Worm (Caenorhabditis elegans): Measurements from ENCODE around the gene wrn-1.
A peak's percentile ranks its signal among the peaks of the same experiment; 100 is the strongest.

The wrn-1 gene

DNA sequence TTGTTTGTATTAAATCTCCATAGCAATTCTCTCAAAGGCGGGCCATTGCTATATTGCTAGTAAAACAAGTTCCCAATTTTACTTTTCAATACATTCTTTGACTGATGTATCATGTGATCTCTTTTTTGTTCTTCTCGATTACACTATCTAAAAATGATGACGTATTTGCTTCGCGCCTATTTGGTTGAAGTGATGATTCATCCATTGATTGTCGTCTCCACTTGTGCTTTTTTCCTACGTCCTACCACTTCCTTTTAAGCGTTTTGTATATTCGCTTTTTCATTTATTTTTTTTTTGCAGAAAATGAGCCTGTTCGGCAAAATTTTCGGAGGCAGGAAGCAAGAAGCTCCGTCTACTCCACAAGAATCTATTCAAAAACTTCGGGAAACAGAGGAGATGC is 34.6 kb downstream of the wrn-1 start, which contains the start of gene vps-32.1 (continued):
- TF ChIP-seq nhr-10 (tag; optimal IDR thresholded peaks at IDR 0.05) (no peak), egl-43 (GFP tag; IDR thresholded peaks at IDR 0.05) (no peak), Y105C5A.15 (GFP tag; IDR thresholded peaks at IDR 0.05) (no peak), nhr-28 (tag; optimal IDR thresholded peaks at IDR 0.05) (no peak), nhr-6 (tag; optimal IDR thresholded peaks at IDR 0.05) (peak; percentile 1), ceh-28 (tag; optimal IDR thresholded peaks at IDR 0.05) (no peak), F37D6.2 (tag; optimal IDR thresholded peaks at IDR 0.05) (no peak), ZK337.2 (GFP tag; IDR thresholded peaks at IDR 0.05) (no peak), daf-16 (GFP tag; optimal IDR thresholded peaks at IDR 0.05) (no peak), daf-16 (tag; optimal IDR thresholded peaks at IDR 0.05) (peak; percentile 34), ceh-44 (GFP tag; IDR thresholded peaks at IDR 0.05) (no peak), dmd-6 (GFP tag; IDR thresholded peaks at IDR 0.05) (peak; percentile 30), lin-1 (GFP tag; IDR thresholded peaks at IDR 0.05) (no peak), pha-4 (GFP tag; IDR thresholded peaks at IDR 0.05) (no peak), pha-4 (tag; optimal IDR thresholded peaks at IDR 0.05) (no peak), ztf-7 (tag; optimal IDR thresholded peaks at IDR 0.05) (no peak), dmd-9 (GFP tag; IDR thresholded peaks at IDR 0.05) (0 out of 2 replicates have a peak, but pooled peaks have one; percentile 18), F10B5.3 (tag; optimal IDR thresholded peaks at IDR 0.05) (no peak)

ce11 chrII:6591000-6591399 is 36.2 kb downstream of the wrn-1 start:
- peak; percentile 47; the same call in 1 of the 2 replicates for TF ChIP-seq arid-1 (GFP tag; conservative IDR thresholded peaks at IDR 0.05)
- no peak for TF ChIP-seq egl-43 (GFP tag; IDR thresholded peaks at IDR 0.05)
- no peak for TF ChIP-seq nhr-111 (GFP tag; optimal IDR thresholded peaks at IDR 0.05)
- peak; percentile 30; the same call in 1 of the 2 replicates for TF ChIP-seq T26A8.4 (GFP tag; IDR thresholded peaks at IDR 0.05)
- TF ChIP-seq lin-38 (GFP tag; IDR thresholded peaks at IDR 0.05): peak; percentile 41
- TF ChIP-seq snpc-1.2 (GFP tag; IDR thresholded peaks at IDR 0.05): peak; percentile 8; the same call in 1 of the 2 replicates
- peak; percentile 50; the same call in 1 of the 2 replicates for TF ChIP-seq Y48G9A.11 (GFP tag; IDR thresholded peaks at IDR 0.05)
- no peak for TF ChIP-seq daf-16 (GFP tag; optimal IDR thresholded peaks at IDR 0.05)
- peak; percentile 19 for TF ChIP-seq daf-16 (tag; optimal IDR thresholded peaks at IDR 0.05)

DNA sequence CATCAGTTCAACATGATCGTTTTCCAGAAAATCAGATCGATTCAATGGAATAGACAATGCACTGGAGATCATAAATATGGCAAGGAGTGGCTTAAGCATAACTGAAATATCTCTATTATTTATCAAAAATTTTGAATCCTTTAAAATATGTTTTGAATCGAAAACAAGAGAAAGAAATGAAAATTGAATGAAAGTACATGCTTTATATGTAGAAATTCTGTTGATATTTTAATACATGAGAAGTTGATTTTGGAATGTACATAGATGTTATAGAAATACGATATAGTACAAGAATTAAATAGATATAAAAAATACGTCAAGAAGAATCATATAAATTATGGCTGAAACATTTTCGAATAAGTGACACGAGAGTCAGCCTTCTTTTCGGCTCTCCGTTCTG is 37.5 kb downstream of the wrn-1 start, which contains the start of gene C56C10.9:
Gene C56C10.9, minus strand, starts transcription at position 101 of the 400 bp plus-strand sequence.
- no peak for TF ChIP-seq nhr-111 (GFP tag; optimal IDR thresholded peaks at IDR 0.05)
- TF ChIP-seq daf-19 (GFP tag; conservative IDR thresholded peaks at IDR 0.05): no peak
- no peak for TF ChIP-seq Y75B8A.6 (GFP tag; IDR thresholded peaks at IDR 0.05)
- no peak for TF ChIP-seq ztf-7 (tag; optimal IDR thresholded peaks at IDR 0.05)
- TF ChIP-seq vab-7 (GFP tag; IDR thresholded peaks at IDR 0.05): no peak
- TF ChIP-seq nhr-25 (tag; optimal IDR thresholded peaks at IDR 0.05; ENCODE audit: borderline replicate concordance, insufficient read depth): no peak
- TF ChIP-seq sdz-12 (GFP tag; optimal IDR thresholded peaks at IDR 0.05): no peak
- no peak for TF ChIP-seq ZK546.5 (tag; optimal IDR thresholded peaks at IDR 0.05)
- TF ChIP-seq hlh-11 (tag; optimal IDR thresholded peaks at IDR 0.05): no peak
- TF ChIP-seq duxl-1 (tag; optimal IDR thresholded peaks at IDR 0.05; ENCODE audit: poor library complexity): no peak
- no peak for TF ChIP-seq unc-130 (GFP tag; optimal IDR thresholded peaks at IDR 0.05)
- TF ChIP-seq tag-97 (GFP tag; IDR thresholded peaks at IDR 0.05): no peak
- TF ChIP-seq Y105C5A.15 (GFP tag; IDR thresholded peaks at IDR 0.05): no peak
- no peak for TF ChIP-seq snpc-4 (tag; optimal IDR thresholded peaks at IDR 0.05)
- no peak for TF ChIP-seq T20F7.1 (GFP tag; optimal IDR thresholded peaks at IDR 0.05)
- TF ChIP-seq lin-29 (GFP tag; IDR thresholded peaks at IDR 0.05): no peak

- TF ChIP-seq dve-1 (tag; optimal IDR thresholded peaks at IDR 0.05; ENCODE audit: insufficient read depth) (no peak), tag-97 (GFP tag; IDR thresholded peaks at IDR 0.05) (no peak), mdt-29 (GFP tag; IDR thresholded peaks at IDR 0.05) (no peak), mep-1 (tag; optimal IDR thresholded peaks at IDR 0.05) (no peak), Y75B8A.6 (GFP tag; IDR thresholded peaks at IDR 0.05) (no peak), rbr-2 (tag; optimal IDR thresholded peaks at IDR 0.05) (no peak), daf-19 (GFP tag; conservative IDR thresholded peaks at IDR 0.05) (no peak), hif-1 (tag; optimal IDR thresholded peaks at IDR 0.05) (no peak), duxl-1 (tag; optimal IDR thresholded peaks at IDR 0.05; ENCODE audit: poor library complexity) (no peak)
Measured at ce11 chrII:6594151-6594550, 39.4 kb downstream of the wrn-1 start, which contains the start of gene aipr-1. Gene aipr-1 (minus strand): TSS chrII:6594251.

Measured in whole organism, L4 larva.